Worm (Caenorhabditis elegans): Measurements from ENCODE around the gene C05E11.7.

The C05E11.7 gene

DNA sequence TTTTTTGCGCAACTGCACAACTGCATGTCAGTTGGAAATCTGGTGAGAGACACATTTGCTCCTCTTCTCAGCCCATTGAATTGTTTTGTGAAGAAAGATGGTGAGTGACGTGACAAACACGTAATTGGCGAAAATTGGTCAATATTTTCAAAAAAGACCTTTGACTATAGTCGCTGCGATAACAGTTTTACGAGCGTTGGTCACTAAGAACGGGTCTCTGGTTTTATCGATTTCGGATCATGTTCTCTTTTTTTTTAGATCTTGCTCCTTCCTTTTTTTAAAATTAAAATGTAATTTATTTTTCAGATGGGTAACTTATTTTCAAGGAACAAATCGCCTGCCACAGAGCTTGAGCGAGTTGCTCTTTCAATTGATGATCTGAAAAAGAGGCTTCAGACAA, 3.0 kb upstream of the C05E11.7 start, which contains the start of gene lnp-1:
lnp-1 (plus strand) TSS at position 301 of the 400 bp plus-strand sequence.
- TF ChIP-seq lin-13 (tag; optimal IDR thresholded peaks at IDR 0.05) (no peak), mls-2 (tag; optimal IDR thresholded peaks at IDR 0.05) (no peak), sptf-1 (tag; optimal IDR thresholded peaks at IDR 0.05) (no peak), snpc-4 (tag; optimal IDR thresholded peaks at IDR 0.05) (no peak), zip-8 (tag; optimal IDR thresholded peaks at IDR 0.05) (no peak), pha-4 (tag; optimal IDR thresholded peaks at IDR 0.05) (no peak), ceh-43 (GFP tag; optimal IDR thresholded peaks at IDR 0.05) (no peak), cnd-1 (tag; optimal IDR thresholded peaks at IDR 0.05) (no peak), elt-1 (tag; optimal IDR thresholded peaks at IDR 0.05; ENCODE audit: borderline replicate concordance, insufficient read depth) (no peak), ces-1 (GFP tag; optimal IDR thresholded peaks at IDR 0.05) (no peak), hlh-1 (tag; optimal IDR thresholded peaks at IDR 0.05) (no peak), ztf-11 (tag; optimal IDR thresholded peaks at IDR 0.05) (no peak), ceh-39 (tag; optimal IDR thresholded peaks at IDR 0.05) (no peak), drap-1 (GFP tag; optimal IDR thresholded peaks at IDR 0.05) (no peak), ham-2 (GFP tag; optimal IDR thresholded peaks at IDR 0.05) (no peak), unc-62 (GFP tag; optimal IDR thresholded peaks at IDR 0.05) (no peak), lin-32 (GFP tag; optimal IDR thresholded peaks at IDR 0.05) (no peak)

DNA sequence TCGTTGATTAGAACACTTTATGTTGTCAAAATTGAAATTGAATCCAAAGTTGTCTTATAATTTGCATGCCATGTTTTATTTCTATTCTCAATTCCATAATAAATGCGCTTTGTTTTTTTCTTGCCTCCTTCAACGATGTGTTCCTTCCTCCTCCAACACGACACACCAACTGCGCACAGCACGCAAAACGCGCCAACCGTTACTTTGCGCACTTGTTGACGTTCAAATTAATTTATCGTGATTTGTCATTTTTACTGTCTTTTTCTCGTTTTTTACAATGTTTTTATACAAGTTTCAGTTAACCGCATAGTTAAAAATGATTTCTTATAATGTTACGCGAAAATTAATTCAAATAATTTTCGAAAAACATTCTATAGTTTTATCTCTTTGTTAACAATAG, 2.5 kb upstream of the C05E11.7 start:
- TF ChIP-seq ces-1 (GFP tag; optimal IDR thresholded peaks at IDR 0.05) (peak; percentile 68), lin-13 (tag; optimal IDR thresholded peaks at IDR 0.05) (peak; percentile 63), sptf-1 (tag; optimal IDR thresholded peaks at IDR 0.05) (no peak), hlh-1 (tag; optimal IDR thresholded peaks at IDR 0.05) (peak; percentile 18), lsy-2 (tag; optimal IDR thresholded peaks at IDR 0.05) (peak; percentile 41), lin-32 (GFP tag; optimal IDR thresholded peaks at IDR 0.05) (no peak), mep-1 (tag; optimal IDR thresholded peaks at IDR 0.05) (peak; percentile 48)

DNA sequence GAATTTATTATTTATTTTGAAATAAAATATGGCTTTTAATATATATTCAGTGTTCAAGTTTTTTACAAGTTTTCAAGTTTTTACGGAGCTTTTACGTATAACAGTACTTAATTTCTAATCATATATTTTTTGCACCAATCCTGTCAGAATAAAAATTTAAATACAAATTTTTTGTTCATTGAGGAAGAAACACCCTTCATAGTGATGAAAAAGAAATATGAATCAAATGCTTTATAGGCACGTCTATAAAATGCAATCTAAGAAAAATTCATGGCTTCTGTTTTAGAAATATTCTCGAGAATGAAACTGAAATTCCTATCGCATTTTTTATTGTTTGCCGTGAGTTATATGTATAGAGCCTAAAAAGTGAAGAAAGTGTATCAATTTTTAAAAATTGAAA, 1.1 kb upstream of the C05E11.7 start, which contains the start of gene C05E11.2:
C05E11.2 (plus strand) TSS at position 301 of the 400 bp plus-strand sequence.
- no peak for TF ChIP-seq bed-3 (GFP tag; optimal IDR thresholded peaks at IDR 0.05)
- no peak for TF ChIP-seq drap-1 (GFP tag; optimal IDR thresholded peaks at IDR 0.05)
- no peak for TF ChIP-seq ces-1 (GFP tag; optimal IDR thresholded peaks at IDR 0.05)
- TF ChIP-seq elt-1 (tag; optimal IDR thresholded peaks at IDR 0.05; ENCODE audit: borderline replicate concordance, insufficient read depth), result no peak
- TF ChIP-seq unc-120 (tag; optimal IDR thresholded peaks at IDR 0.05; ENCODE audit: poor library complexity, severe bottlenecking), result no peak
- no peak for TF ChIP-seq ham-2 (GFP tag; optimal IDR thresholded peaks at IDR 0.05)
- TF ChIP-seq nhr-2 (tag; optimal IDR thresholded peaks at IDR 0.05), result no peak
- no peak for TF ChIP-seq lin-32 (GFP tag; optimal IDR thresholded peaks at IDR 0.05)
- TF ChIP-seq snpc-4 (tag; optimal IDR thresholded peaks at IDR 0.05), result no peak
- no peak for TF ChIP-seq unc-39 (tag; optimal IDR thresholded peaks at IDR 0.05)
- TF ChIP-seq ztf-11 (tag; optimal IDR thresholded peaks at IDR 0.05), result no peak
- TF ChIP-seq hlh-1 (tag; optimal IDR thresholded peaks at IDR 0.05), result no peak
- no peak for TF ChIP-seq flh-1 (GFP tag; optimal IDR thresholded peaks at IDR 0.05)
- no peak for TF ChIP-seq blmp-1 (tag; optimal IDR thresholded peaks at IDR 0.05)
- no peak for TF ChIP-seq ceh-83 (GFP tag; optimal IDR thresholded peaks at IDR 0.05)
- no peak for TF ChIP-seq sem-2 (GFP tag; optimal IDR thresholded peaks at IDR 0.05)
- TF ChIP-seq ceh-39 (tag; optimal IDR thresholded peaks at IDR 0.05), result no peak

DNA sequence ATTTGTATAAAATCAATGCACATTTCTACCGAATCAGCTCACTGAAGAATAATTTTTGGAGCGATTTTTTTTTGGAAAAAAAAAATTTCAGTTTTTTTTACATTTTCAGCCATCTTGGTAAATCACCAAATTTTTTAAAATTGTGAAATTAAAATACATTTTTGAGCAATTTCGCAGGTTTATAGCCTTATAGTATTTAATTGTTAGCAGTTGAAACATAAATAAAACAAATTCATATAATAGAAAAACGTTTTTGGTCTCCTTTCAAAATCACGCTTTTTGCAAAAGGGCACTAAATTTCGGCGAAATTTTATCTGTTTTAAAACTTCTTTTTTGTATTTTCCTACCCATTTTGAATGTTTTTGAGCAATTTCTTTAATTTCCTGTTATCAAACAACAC, 6.9 kb downstream of the C05E11.7 start:
- TF ChIP-seq unc-62 (GFP tag; optimal IDR thresholded peaks at IDR 0.05) (no peak), tbx-8 (GFP tag; optimal IDR thresholded peaks at IDR 0.05) (no peak), nhr-76 (tag; optimal IDR thresholded peaks at IDR 0.05) (no peak), mep-1 (tag; optimal IDR thresholded peaks at IDR 0.05) (no peak), nhr-237 (tag; optimal IDR thresholded peaks at IDR 0.05) (no peak), pha-4 (tag; optimal IDR thresholded peaks at IDR 0.05) (no peak), nhr-28 (tag; optimal IDR thresholded peaks at IDR 0.05) (no peak), mls-2 (tag; optimal IDR thresholded peaks at IDR 0.05) (no peak), ceh-83 (GFP tag; optimal IDR thresholded peaks at IDR 0.05) (no peak), mab-5 (tag; optimal IDR thresholded peaks at IDR 0.05) (no peak), drap-1 (GFP tag; optimal IDR thresholded peaks at IDR 0.05) (no peak), zip-8 (tag; optimal IDR thresholded peaks at IDR 0.05) (no peak), sem-2 (GFP tag; optimal IDR thresholded peaks at IDR 0.05) (no peak), nhr-2 (tag; optimal IDR thresholded peaks at IDR 0.05) (no peak), elt-1 (tag; optimal IDR thresholded peaks at IDR 0.05; ENCODE audit: borderline replicate concordance, insufficient read depth) (no peak), lsy-2 (tag; optimal IDR thresholded peaks at IDR 0.05) (no peak), sptf-1 (tag; optimal IDR thresholded peaks at IDR 0.05) (no peak), flh-1 (GFP tag; optimal IDR thresholded peaks at IDR 0.05) (no peak), ceh-39 (tag; optimal IDR thresholded peaks at IDR 0.05) (no peak), blmp-1 (tag; optimal IDR thresholded peaks at IDR 0.05) (no peak)
